Fruit fly (Drosophila melanogaster): ENCODE data around the gene wat.

The wat gene

dm6 chr3R:29049055-29049722 is 29.0 kb upstream of the wat start, which contains the start of gene CG11837 (continued):
- no peak for TF ChIP-seq sna (GFP tag; IDR thresholded peaks at IDR 0.05; ENCODE audit: partially characterized antibody)
- no peak for TF ChIP-seq pita (GFP tag; optimal IDR thresholded peaks at IDR 0.05)
- peak; percentile 50; the same call in 1 of the 2 replicates for TF ChIP-seq MBD-R2 (GFP tag; IDR thresholded peaks at IDR 0.05)
- TF ChIP-seq CG11504 (tag; optimal IDR thresholded peaks at IDR 0.05), result no peak
- TF ChIP-seq Dll (GFP tag; IDR thresholded peaks at IDR 0.05; ENCODE audit: partially characterized antibody), result peak; percentile 49; the same call in 1 of the 4 replicates
- TF ChIP-seq Abd-B (GFP tag; optimal IDR thresholded peaks at IDR 0.05), result no peak
- TF ChIP-seq Dfd (GFP tag; optimal IDR thresholded peaks at IDR 0.05), result no peak
- no peak for TF ChIP-seq CG9797 (GFP tag; optimal IDR thresholded peaks at IDR 0.05)
- TF ChIP-seq slp2 (GFP tag; optimal IDR thresholded peaks at IDR 0.05), result no peak
- TF ChIP-seq CG1602 (GFP tag; optimal IDR thresholded peaks at IDR 0.05), result no peak
- TF ChIP-seq CG9876 (GFP tag; optimal IDR thresholded peaks at IDR 0.05), result no peak
- TF ChIP-seq ind (GFP tag; optimal IDR thresholded peaks at IDR 0.05), result no peak
- TF ChIP-seq twi (tag; optimal IDR thresholded peaks at IDR 0.05), result no peak
- TF ChIP-seq az2 (GFP tag; optimal IDR thresholded peaks at IDR 0.05), result no peak
- no peak for TF ChIP-seq danr (GFP tag; IDR thresholded peaks at IDR 0.05)
- TF ChIP-seq CG7271 (tag; optimal IDR thresholded peaks at IDR 0.05), result no peak
- TF ChIP-seq crol (GFP tag; IDR thresholded peaks at IDR 0.05), result no peak
- TF ChIP-seq da (GFP tag; optimal IDR thresholded peaks at IDR 0.05), result no peak
- TF ChIP-seq ro (GFP tag; IDR thresholded peaks at IDR 0.05), result no peak
- TF ChIP-seq Drgx (GFP tag; IDR thresholded peaks at IDR 0.05), result no peak
- peak; percentile 42 for TF ChIP-seq Scr (GFP tag; IDR thresholded peaks at IDR 0.05; ENCODE audit: partially characterized antibody)
- TF ChIP-seq HHEX (GFP tag; optimal IDR thresholded peaks at IDR 0.05), result no peak
- no peak for TF ChIP-seq prd (optimal IDR thresholded peaks at IDR 0.05)
- no peak for TF ChIP-seq prd (GFP tag; IDR thresholded peaks at IDR 0.05)
- no peak for TF ChIP-seq CG12219 (GFP tag; optimal IDR thresholded peaks at IDR 0.05)
- no peak for TF ChIP-seq tap (tag; optimal IDR thresholded peaks at IDR 0.05)
- no peak for TF ChIP-seq repo (GFP tag; optimal IDR thresholded peaks at IDR 0.05)
- TF ChIP-seq cas (GFP tag; IDR thresholded peaks at IDR 0.05), result no peak
- TF ChIP-seq CG34422 (GFP tag; IDR thresholded peaks at IDR 0.05), result peak; percentile 14; the same call in 1 of the 3 replicates
- TF ChIP-seq CG3281 (GFP tag; optimal IDR thresholded peaks at IDR 0.05), result no peak
- TF ChIP-seq CG5245 (GFP tag; optimal IDR thresholded peaks at IDR 0.05), result no peak
- peak; percentile 56; the same call in 1 of the 3 replicates for TF ChIP-seq CG34224 (GFP tag; IDR thresholded peaks at IDR 0.05; ENCODE audit: partially characterized antibody)
- TF ChIP-seq Poxn (GFP tag; IDR thresholded peaks at IDR 0.05), result no peak
- no peak for TF ChIP-seq dmrt99B (tag; optimal IDR thresholded peaks at IDR 0.05)
- TF ChIP-seq trh (GFP tag; optimal IDR thresholded peaks at IDR 0.05), result no peak
- TF ChIP-seq CG10565 (GFP tag; optimal IDR thresholded peaks at IDR 0.05), result no peak
- no peak for TF ChIP-seq nerfin-2 (GFP tag; IDR thresholded peaks at IDR 0.05; ENCODE audit: partially characterized antibody)
- TF ChIP-seq D19A (tag; optimal IDR thresholded peaks at IDR 0.05), result no peak
- TF ChIP-seq CG42726 (GFP tag; IDR thresholded peaks at IDR 0.05; ENCODE audit: partially characterized antibody), result no peak
- TF ChIP-seq CG12071 (GFP tag; optimal IDR thresholded peaks at IDR 0.05), result no peak
- TF ChIP-seq Lpt (GFP tag; optimal IDR thresholded peaks at IDR 0.05), result no peak
- TF ChIP-seq CkIIα-i1 (GFP tag; IDR thresholded peaks at IDR 0.05), result no peak
- TF ChIP-seq ap (GFP tag; IDR thresholded peaks at IDR 0.05), result no peak
- no peak for TF ChIP-seq crp (GFP tag; optimal IDR thresholded peaks at IDR 0.05)
- TF ChIP-seq shn (GFP tag; optimal IDR thresholded peaks at IDR 0.05), result no peak
- no peak for TF ChIP-seq CG11456 (GFP tag; IDR thresholded peaks at IDR 0.05)
- TF ChIP-seq peb (GFP tag; IDR thresholded peaks at IDR 0.05), result no peak
- peak; percentile 25; the same call in 1 of the 2 replicates for TF ChIP-seq amos (GFP tag; IDR thresholded peaks at IDR 0.05; ENCODE audit: partially characterized antibody)
- TF ChIP-seq ftz-f1 (GFP tag; optimal IDR thresholded peaks at IDR 0.05), result no peak
- TF ChIP-seq dm (GFP tag; optimal IDR thresholded peaks at IDR 0.05), result peak; percentile 86
- no peak for TF ChIP-seq CG14710 (tag; optimal IDR thresholded peaks at IDR 0.05)

Measured in whole organism, embryonic.